Worm (Caenorhabditis elegans) whole organism, L1 larva: ENCODE measurements around the gene srxa-16.

Experiments
- nhr-28 ChIP-seq: fragments of 150-350 bp; optimal IDR thresholded peaks from 2 replicates; lab custom pipeline; 2014; ENCODE audit warnings: missing biosample characterization, missing genetic modification characterization
- unc-62 ChIP-seq: fragments of 150-350 bp; optimal IDR thresholded peaks from 2 replicates; lab custom pipeline; 2014; ENCODE audit warnings: missing biosample characterization, missing genetic modification reagents, missing genetic modification characterization

DNA sequence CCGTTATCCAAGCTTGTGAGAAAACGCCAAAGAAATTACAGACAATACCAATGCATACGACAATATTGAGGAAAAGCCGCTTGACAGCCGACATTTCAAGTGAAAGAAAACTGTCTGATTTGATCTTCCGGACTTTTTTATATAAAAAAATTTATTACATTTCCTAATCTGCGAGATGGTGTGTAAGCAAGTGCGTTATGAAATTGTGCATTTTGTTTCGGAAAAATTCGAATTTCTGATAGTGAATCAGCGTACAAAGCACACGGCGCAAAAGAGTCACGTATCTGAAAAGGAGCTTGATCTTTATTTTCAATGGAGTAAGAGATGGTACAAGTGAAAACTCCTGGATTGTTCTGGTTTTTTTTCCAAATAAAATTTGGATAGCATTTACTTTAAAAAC is 26.9 kb upstream of the srxa-16 start, which contains the start of gene clc-32:
- TF ChIP-seq nhr-28 (tag; lab: Kevin White, UChicago) = no peak
- no peak for TF ChIP-seq unc-62
